Fruit fly (Drosophila melanogaster) whole organism, embryonic: ENCODE data around the gene Msh6.

Experiments used
- Abd-B ChIP-seq: fragments of 200-800 bp; sonication (Bioruptor generic); optimal IDR thresholded peaks from 2 replicates; lab custom pipeline; 2018; ENCODE audit warnings: missing biosample characterization, mild to moderate bottlenecking, missing genetic modification characterization, moderate library complexity
- Atf-2 ChIP-seq: fragments of 200-800 bp; sonication (Bioruptor generic); optimal IDR thresholded peaks from 2 replicates; lab custom pipeline; 2016; ENCODE audit warnings: missing biosample characterization, missing genetic modification characterization
- CG10979 ChIP-seq: fragments of 200-800 bp; sonication (Bioruptor generic); optimal IDR thresholded peaks from 2 replicates; lab custom pipeline; 2018; ENCODE audit warnings: missing biosample characterization, mild to moderate bottlenecking, missing genetic modification characterization, moderate library complexity
- CG11093 ChIP-seq: fragments of 200-800 bp; sonication (Bioruptor generic); IDR thresholded peaks from 3 replicates; pipeline ENCODE4 v1.3.6; 2022; ENCODE audit warnings: missing biosample characterization, missing genetic modification characterization
- CG11504 ChIP-seq: fragments of 200-800 bp; sonication (Bioruptor generic); optimal IDR thresholded peaks from 3 replicates; lab custom pipeline; 2019; ENCODE audit warnings: missing biosample characterization, mild to moderate bottlenecking, missing genetic modification characterization, moderate library complexity
- CG12299 ChIP-seq: fragments of 200-800 bp; sonication (Bioruptor generic); optimal IDR thresholded peaks from 2 replicates; lab custom pipeline; 2018; ENCODE audit warnings: missing biosample characterization, mild to moderate bottlenecking, missing genetic modification characterization
- CG13424 ChIP-seq: fragments of 200-800 bp; sonication (Bioruptor generic); optimal IDR thresholded peaks from 2 replicates; lab custom pipeline; 2019; ENCODE audit warnings: missing biosample characterization, mild to moderate bottlenecking, missing genetic modification characterization, moderate library complexity
- CG13624 ChIP-seq: fragments of 200-800 bp; sonication (Bioruptor generic); optimal IDR thresholded peaks from 2 replicates; lab custom pipeline; 2016; ENCODE audit warnings: missing biosample characterization, missing genetic modification characterization
- CG14860 ChIP-seq: fragments of 200-800 bp; sonication (Bioruptor generic); IDR thresholded peaks from 3 replicates; pipeline ENCODE4 v1.3.6; 2022; ENCODE audit warnings: missing biosample characterization, missing genetic modification characterization; ENCODE audit not compliant: partially characterized antibody
- CG15514 ChIP-seq: fragments of 200-800 bp; sonication (Bioruptor generic); optimal IDR thresholded peaks from 3 replicates; lab custom pipeline; 2017; ENCODE audit warnings: missing biosample characterization, missing genetic modification characterization, mild to moderate bottlenecking, moderate library complexity, missing genetic modification reagents
- CG16863 ChIP-seq: fragments of 200-800 bp; sonication (Bioruptor generic); optimal IDR thresholded peaks from 3 replicates; lab custom pipeline; 2016; ENCODE audit warnings: missing biosample characterization, missing genetic modification characterization
- CG32772 ChIP-seq: fragments of 200-800 bp; sonication (Bioruptor generic); IDR thresholded peaks from 2 replicates; pipeline ENCODE4 v1.3.6; 2022; ENCODE audit warnings: missing biosample characterization, missing genetic modification characterization
- CG3281 ChIP-seq: fragments of 200-800 bp; sonication (Bioruptor generic); optimal IDR thresholded peaks from 3 replicates; lab custom pipeline; 2017; ENCODE audit warnings: missing biosample characterization, mild to moderate bottlenecking, missing genetic modification characterization
- CG8765 ChIP-seq: fragments of 200-800 bp; sonication (Bioruptor generic); IDR thresholded peaks from 2 replicates; pipeline ENCODE4 v1.3.6; 2022; ENCODE audit warnings: missing biosample characterization, missing genetic modification characterization
- CG9609 ChIP-seq: fragments of 200-800 bp; sonication (Bioruptor generic); optimal IDR thresholded peaks from 3 replicates; lab custom pipeline; 2016; ENCODE audit warnings: missing biosample characterization, missing genetic modification characterization
- D ChIP-seq, 2 experiments: fragments of 200-800 bp in 1 of 2; fragments of >200 bp in 1 of 2; sonication (Bioruptor generic) in 1 of 2; optimal IDR thresholded peaks; 2 replicates in 1 of 2; 3 replicates in 1 of 2; lab custom pipeline; 2017; ENCODE audit warnings: mild to moderate bottlenecking in 1 of 2, missing biosample characterization in 1 of 2, missing genetic modification characterization in 1 of 2, missing genetic modification reagents in 1 of 2
- Dref ChIP-seq: fragments of 200-800 bp; sonication (Bioruptor generic); IDR thresholded peaks from 2 replicates; pipeline ENCODE4 v1.3.6; 2022; ENCODE audit warnings: missing biosample characterization, missing genetic modification characterization
- E2f2 ChIP-seq: fragments of 200-800 bp; sonication (Bioruptor generic); IDR thresholded peaks from 2 replicates; pipeline ENCODE4 v1.3.6; 2022; ENCODE audit warnings: missing biosample characterization, missing genetic modification characterization
- Fer3 ChIP-seq: fragments of 200-800 bp; sonication (Bioruptor generic); optimal IDR thresholded peaks from 2 replicates; lab custom pipeline; 2018; ENCODE audit warnings: missing biosample characterization, mild to moderate bottlenecking, missing genetic modification characterization, moderate library complexity
- HLHmδ ChIP-seq: fragments of 200-800 bp; sonication (Bioruptor generic); optimal IDR thresholded peaks from 2 replicates; lab custom pipeline; 2018; ENCODE audit warnings: missing biosample characterization, mild to moderate bottlenecking, missing genetic modification characterization, moderate library complexity
- HmgZ ChIP-seq: fragments of 200-800 bp; sonication (Bioruptor generic); optimal IDR thresholded peaks from 2 replicates; lab custom pipeline; 2018; ENCODE audit warnings: missing biosample characterization, mild to moderate bottlenecking, missing genetic modification characterization
- MBD-R2 ChIP-seq: fragments of 200-800 bp; sonication (Bioruptor generic); IDR thresholded peaks from 2 replicates; pipeline ENCODE4 v1.3.6; 2022; ENCODE audit warnings: missing biosample characterization, missing genetic modification characterization
- Ptx1 ChIP-seq: fragments of 200-800 bp; sonication (Bioruptor generic); IDR thresholded peaks from 2 replicates; pipeline ENCODE4 v1.3.6; 2022; ENCODE audit warnings: missing biosample characterization, missing genetic modification characterization
- Side ChIP-seq: fragments of 200-800 bp; sonication (Bioruptor generic); optimal IDR thresholded peaks from 2 replicates; lab custom pipeline; 2016; ENCODE audit warnings: missing biosample characterization, missing genetic modification characterization
- Sry-β ChIP-seq: fragments of 200-800 bp; sonication (Bioruptor generic); optimal IDR thresholded peaks from 2 replicates; lab custom pipeline; 2018; ENCODE audit warnings: missing biosample characterization, mild to moderate bottlenecking, missing genetic modification characterization, moderate library complexity
- Ssrp ChIP-seq: fragments of 200-800 bp; sonication (Bioruptor generic); optimal IDR thresholded peaks from 2 replicates; lab custom pipeline; 2018; ENCODE audit warnings: missing biosample characterization, mild to moderate bottlenecking, missing genetic modification characterization, moderate library complexity
- Xrp1 ChIP-seq: fragments of 200-800 bp; sonication (Bioruptor generic); IDR thresholded peaks from 2 replicates; pipeline ENCODE4 v1.3.6; 2022; ENCODE audit warnings: missing biosample characterization, missing genetic modification characterization
- YL-1 ChIP-seq: fragments of 200-800 bp; sonication (Bioruptor generic); optimal IDR thresholded peaks from 3 replicates; lab custom pipeline; 2017; ENCODE audit warnings: missing biosample characterization, mild to moderate bottlenecking, missing genetic modification characterization
- az2 ChIP-seq: fragments of 200-800 bp; sonication (Bioruptor generic); optimal IDR thresholded peaks from 3 replicates; lab custom pipeline; 2016; ENCODE audit warnings: missing biosample characterization, missing genetic modification characterization
- cas ChIP-seq: fragments of 200-800 bp; sonication (Bioruptor generic); IDR thresholded peaks from 2 replicates; pipeline ENCODE4 v1.3.6; 2022; ENCODE audit warnings: missing biosample characterization, missing genetic modification characterization
- danr ChIP-seq: fragments of 200-800 bp; sonication (Bioruptor generic); IDR thresholded peaks from 2 replicates; pipeline ENCODE4 v1.3.6; 2022; ENCODE audit warnings: missing biosample characterization, missing genetic modification characterization
- dm ChIP-seq: fragments of 200-800 bp; sonication (Bioruptor generic); optimal IDR thresholded peaks from 3 replicates; lab custom pipeline; 2016; ENCODE audit warnings: missing biosample characterization, missing genetic modification characterization
- fd3F ChIP-seq: fragments of 200-800 bp; sonication (Bioruptor generic); optimal IDR thresholded peaks from 2 replicates; lab custom pipeline; 2018; ENCODE audit warnings: missing biosample characterization, mild to moderate bottlenecking, missing genetic modification characterization, moderate library complexity
- gcm ChIP-seq: fragments of 200-800 bp; sonication (Bioruptor generic); optimal IDR thresholded peaks from 2 replicates; lab custom pipeline; 2019; ENCODE audit warnings: missing biosample characterization, mild to moderate bottlenecking, missing genetic modification characterization, moderate library complexity
- hb ChIP-seq: fragments of 200-800 bp; sonication (Bioruptor generic); IDR thresholded peaks from 3 replicates; pipeline ENCODE4 v1.3.6; 2022; ENCODE audit warnings: missing biosample characterization, missing genetic modification characterization; ENCODE audit not compliant: partially characterized antibody
- ind ChIP-seq: fragments of 200-800 bp; sonication (Bioruptor generic); optimal IDR thresholded peaks from 3 replicates; lab custom pipeline; 2016; ENCODE audit warnings: missing biosample characterization, missing genetic modification characterization
- insv ChIP-seq, 2 experiments: fragments of 200-800 bp; sonication (Bioruptor generic); optimal IDR thresholded peaks; 3 replicates each; lab custom pipeline; 2016 to 2018; ENCODE audit warnings: missing biosample characterization in 2 of 2, missing genetic modification characterization in 2 of 2
- lov ChIP-seq, 2 experiments: fragments of 200-800 bp in 1 of 2; fragments of >200 bp in 1 of 2; sonication (Bioruptor generic) in 1 of 2; IDR thresholded peaks in 1 of 2; optimal IDR thresholded peaks in 1 of 2; 2 replicates in 1 of 2; 3 replicates in 1 of 2; pipeline versions ENCODE4 v1.3.6 to Lab custom; 2017 to 2022; ENCODE audit warnings: missing biosample characterization in 1 of 2, missing genetic modification characterization in 1 of 2
- mld ChIP-seq: fragments of 200-800 bp; sonication (Bioruptor generic); IDR thresholded peaks from 3 replicates; pipeline ENCODE4 v1.3.6; 2022; ENCODE audit warnings: missing biosample characterization, missing genetic modification characterization; ENCODE audit not compliant: partially characterized antibody
- onecut ChIP-seq: fragments of 200-800 bp; sonication (Bioruptor generic); IDR thresholded peaks from 2 replicates; pipeline ENCODE4 v1.3.6; 2022; ENCODE audit warnings: missing biosample characterization, missing genetic modification characterization
- p53 ChIP-seq: fragments of 200-800 bp; sonication (Bioruptor generic); optimal IDR thresholded peaks from 2 replicates; lab custom pipeline; 2016; ENCODE audit warnings: missing biosample characterization, missing genetic modification characterization
- sc ChIP-seq, 3 experiments: fragments of >200 bp in 2 of 3; fragments of 200-800 bp in 1 of 3; sonication (Bioruptor generic) in 1 of 3; optimal IDR thresholded peaks; 2 replicates in 2 of 3; 3 replicates in 1 of 3; lab custom pipeline; 2017; ENCODE audit warnings: mild to moderate bottlenecking in 1 of 3, missing biosample characterization in 1 of 3, missing genetic modification characterization in 1 of 3, missing genetic modification reagents in 1 of 3
- sens ChIP-seq: fragments of 200-800 bp; sonication (Bioruptor generic); peaks from one replicate; lab custom pipeline; 2016; ENCODE audit warnings: missing biosample characterization, missing genetic modification characterization
- sim ChIP-seq: fragments of 200-800 bp; sonication (Bioruptor generic); IDR thresholded peaks from 2 replicates; pipeline ENCODE4 v1.3.6; 2022; ENCODE audit warnings: missing biosample characterization, missing genetic modification characterization
- sna ChIP-seq: fragments of 200-800 bp; sonication (Bioruptor generic); IDR thresholded peaks from 2 replicates; pipeline ENCODE4 v1.3.6; 2022; ENCODE audit warnings: missing biosample characterization, missing genetic modification characterization; ENCODE audit not compliant: partially characterized antibody
- so ChIP-seq: fragments of 200-800 bp; sonication (Bioruptor generic); IDR thresholded peaks from 3 replicates; pipeline ENCODE4 v1.3.6; 2022; ENCODE audit warnings: missing biosample characterization, missing genetic modification characterization
- tio ChIP-seq: fragments of 200-800 bp; sonication (Bioruptor generic); optimal IDR thresholded peaks from 2 replicates; lab custom pipeline; 2017; ENCODE audit warnings: missing biosample characterization, missing genetic modification characterization, inconsistent platforms

Gene Msh6

DNA sequence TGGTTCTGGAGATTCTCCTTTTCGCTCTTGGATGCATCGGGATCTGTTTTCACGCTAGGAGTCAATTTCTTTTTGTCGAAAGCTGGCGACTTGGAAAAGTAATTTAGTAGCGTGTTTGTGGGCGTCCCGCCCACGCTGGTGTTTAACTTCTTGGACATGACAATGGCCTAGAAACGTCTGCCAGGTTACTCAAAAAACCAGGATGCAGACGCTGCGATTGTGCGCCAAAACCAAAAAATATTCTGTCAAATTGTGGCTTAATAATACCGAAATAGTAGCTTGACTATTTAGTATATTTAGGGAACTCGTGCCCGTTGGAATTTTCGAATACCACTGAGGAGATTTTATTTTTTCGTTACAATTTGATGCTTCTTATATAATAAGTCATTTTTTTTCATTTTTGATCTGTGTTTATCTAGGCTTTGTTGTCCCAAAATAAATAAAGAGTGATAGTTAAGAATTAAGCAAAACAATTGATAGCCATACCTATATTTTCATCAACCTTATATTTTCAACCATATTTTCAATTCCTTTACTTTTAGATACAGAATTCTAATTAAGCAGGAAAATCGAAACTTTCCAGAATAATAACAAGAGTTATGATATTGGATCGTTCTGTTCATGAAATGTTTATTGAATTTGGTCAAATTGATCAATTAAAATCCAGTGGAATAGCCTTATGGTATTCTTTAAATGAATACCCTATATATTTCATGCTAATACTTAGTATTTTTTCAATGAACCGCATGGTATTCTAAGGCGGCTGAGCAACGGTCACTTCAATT is at the start of gene Msh6, which contains the start of gene Prp31 (continued):
- no peak for TF ChIP-seq cas (GFP tag; lab: Robert Waterston, UW)
- TF ChIP-seq Sry-β (GFP tag; lab: Kevin White, UChicago): peak; percentile 13
- TF ChIP-seq sc (optimal IDR thresholded peaks at IDR 0.05; lab: Kevin White, UChicago): no peak
- peak; percentile 46 for TF ChIP-seq sc (GFP tag; optimal IDR thresholded peaks at IDR 0.05; lab: Kevin White, UChicago)
- no peak for TF ChIP-seq gcm (GFP tag; lab: Kevin White, UChicago)
- peak; percentile 79 for TF ChIP-seq ind (GFP tag; lab: Kevin White, UChicago)
- no peak for TF ChIP-seq CG12299 (tag; lab: Kevin White, UChicago)
- peak; percentile 24 for TF ChIP-seq Side
- TF ChIP-seq YL-1 (GFP tag; lab: Kevin White, UChicago): peak; percentile 14
- TF ChIP-seq dm (GFP tag; lab: Kevin White, UChicago): peak; percentile 3
- TF ChIP-seq tio (GFP tag; lab: Kevin White, UChicago): no peak
- TF ChIP-seq Abd-B (GFP tag; lab: Kevin White, UChicago): peak; percentile 87
- no peak for TF ChIP-seq CG14860
- no peak for TF ChIP-seq sna (GFP tag; lab: Robert Waterston, UW)
- no peak for TF ChIP-seq p53
- TF ChIP-seq mld (GFP tag; lab: Robert Waterston, UW): no peak
- peak; percentile 56 for TF ChIP-seq CG16863 (GFP tag; lab: Kevin White, UChicago)
- peak; percentile 85 for TF ChIP-seq Ssrp (tag; lab: Kevin White, UChicago)
- TF ChIP-seq HLHmδ (GFP tag; lab: Kevin White, UChicago): no peak
- peak; percentile 57 for TF ChIP-seq CG13624 (GFP tag; lab: Kevin White, UChicago)
- TF ChIP-seq az2 (GFP tag; lab: Kevin White, UChicago): peak; percentile 78
- TF ChIP-seq Atf-2 (GFP tag; lab: Kevin White, UChicago): peak; percentile 70
- peak; percentile 22; the same call in 1 of the 2 replicates for TF ChIP-seq onecut (GFP tag; lab: Robert Waterston, UW)
- TF ChIP-seq E2f2 (GFP tag; lab: Robert Waterston, UW): peak; percentile 73
- no peak for TF ChIP-seq D (optimal IDR thresholded peaks at IDR 0.05; lab: Kevin White, UChicago)
- TF ChIP-seq D (GFP tag; optimal IDR thresholded peaks at IDR 0.05; lab: Kevin White, UChicago): peak; percentile 9
- TF ChIP-seq CG32772 (GFP tag; lab: Robert Waterston, UW): peak; percentile 40
- TF ChIP-seq Xrp1 (GFP tag; lab: Robert Waterston, UW): peak; percentile 40; the same call in 1 of the 2 replicates
- peak; percentile 14 for TF ChIP-seq CG15514 (GFP tag; lab: Kevin White, UChicago)
- TF ChIP-seq CG9609: peak; percentile 72
- TF ChIP-seq fd3F (GFP tag; lab: Kevin White, UChicago): peak; percentile 73
- peak; percentile 93 for TF ChIP-seq sens
- TF ChIP-seq CG11504: no peak
- peak; percentile 59 for TF ChIP-seq CG10979 (tag; lab: Kevin White, UChicago)
- TF ChIP-seq CG8765: no peak
- no peak for TF ChIP-seq CG11093 (GFP tag; lab: Robert Waterston, UW)
- TF ChIP-seq insv (GFP tag; optimal IDR thresholded peaks at IDR 0.05; lab: Kevin White, UChicago): peak in 1 of 2 experiments; percentile 23
- TF ChIP-seq MBD-R2 (GFP tag; lab: Robert Waterston, UW): no peak; the same call in 1 of the 2 replicates
- no peak for TF ChIP-seq lov (optimal IDR thresholded peaks at IDR 0.05; lab: Kevin White, UChicago)
- no peak for TF ChIP-seq lov (GFP tag; IDR thresholded peaks at IDR 0.05; lab: Robert Waterston, UW)
- TF ChIP-seq Ptx1 (GFP tag; lab: Robert Waterston, UW): peak; percentile 42; the same call in 1 of the 2 replicates
- TF ChIP-seq danr (GFP tag; lab: Robert Waterston, UW): peak; percentile 51
- TF ChIP-seq CG13424: peak; percentile 81
- peak; percentile 57 for TF ChIP-seq CG3281 (GFP tag; lab: Kevin White, UChicago)
- peak; percentile 3 for TF ChIP-seq HmgZ (tag; lab: Kevin White, UChicago)
- TF ChIP-seq Dref: no peak
- no peak for TF ChIP-seq sim (GFP tag; lab: Robert Waterston, UW)
- TF ChIP-seq hb (GFP tag; lab: Robert Waterston, UW): no peak
- TF ChIP-seq so (GFP tag; lab: Robert Waterston, UW): 0 out of 3 replicates have a peak, but pooled peaks have one; percentile 47
- peak; percentile 73 for TF ChIP-seq Fer3 (tag; lab: Kevin White, UChicago)
